Worm (Caenorhabditis elegans) whole organism, dauer: ENCODE measurements around the gene nspb-4.

ENCODE experiments used
- unc-62 ChIP-seq: sonication (generic microtip); optimal IDR thresholded peaks from 2 replicates; lab custom pipeline; 2017; ENCODE audit warnings: missing biosample characterization, missing genetic modification reagents, missing genetic modification characterization

nspb-4 gene

DNA sequence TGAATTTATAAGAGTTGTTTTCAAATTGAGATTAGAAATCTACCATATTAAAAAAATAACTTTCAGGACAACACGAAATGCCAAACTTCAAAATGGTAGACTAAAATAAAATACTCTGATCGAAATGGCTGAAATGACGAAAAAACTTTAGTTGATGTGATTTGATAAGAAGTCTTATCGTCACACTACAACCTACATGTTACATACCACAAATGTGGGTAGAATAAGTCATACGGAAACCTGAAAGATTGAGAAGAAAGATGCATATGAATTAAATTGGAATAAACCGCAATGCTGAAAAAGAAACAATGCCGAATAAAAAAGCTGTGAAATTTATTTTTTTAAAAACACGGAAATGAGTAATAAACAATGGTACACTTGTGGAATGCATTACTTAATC, 9.0 kb downstream of the nspb-4 start:
- TF ChIP-seq unc-62 (GFP tag; lab: Kevin White, UChicago): no peak

DNA sequence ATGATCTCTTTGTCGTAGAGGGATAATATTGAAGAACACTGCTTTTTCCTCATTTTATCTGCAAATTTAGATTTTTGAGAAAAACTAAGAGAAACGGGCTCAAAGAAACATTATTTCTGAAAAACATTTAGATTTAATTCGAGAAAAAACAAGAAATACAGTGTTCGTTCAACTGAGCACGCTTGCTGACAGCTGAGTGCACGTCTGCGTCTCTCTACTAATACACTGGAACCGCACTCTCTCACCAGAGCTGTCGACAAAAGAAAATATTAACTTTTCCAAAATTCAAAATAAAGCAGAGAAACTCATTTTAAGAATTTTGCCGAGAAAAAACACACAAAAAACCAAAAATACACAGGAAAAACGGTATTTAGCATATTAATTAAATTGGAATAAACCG, 15.3 kb downstream of the nspb-4 start, which contains the start of gene drh-1:
Gene drh-1, minus strand, starts transcription at position 58 of the 400 bp plus-strand sequence.
- TF ChIP-seq unc-62 (GFP tag; lab: Kevin White, UChicago): no peak

DNA sequence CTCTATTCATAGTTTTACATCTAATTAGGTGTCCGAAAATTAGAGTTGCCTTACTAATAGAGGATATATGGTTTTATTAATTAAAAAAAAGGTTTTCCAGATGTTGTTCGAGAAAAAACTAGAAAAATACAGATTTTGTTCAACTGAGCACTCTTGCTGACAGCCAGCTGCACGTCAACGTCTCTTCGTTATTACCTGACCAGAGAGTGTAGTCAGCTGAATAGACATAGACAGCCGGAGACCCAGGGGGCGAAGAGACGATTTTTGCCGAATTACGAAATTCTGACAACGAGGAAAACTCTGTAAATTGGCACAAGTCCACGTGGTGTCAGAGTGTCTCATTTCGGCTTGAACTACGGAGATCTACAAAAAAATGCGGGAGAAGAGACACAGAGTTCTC, 20.6 kb downstream of the nspb-4 start:
- TF ChIP-seq unc-62 (GFP tag; lab: Kevin White, UChicago): no peak

DNA sequence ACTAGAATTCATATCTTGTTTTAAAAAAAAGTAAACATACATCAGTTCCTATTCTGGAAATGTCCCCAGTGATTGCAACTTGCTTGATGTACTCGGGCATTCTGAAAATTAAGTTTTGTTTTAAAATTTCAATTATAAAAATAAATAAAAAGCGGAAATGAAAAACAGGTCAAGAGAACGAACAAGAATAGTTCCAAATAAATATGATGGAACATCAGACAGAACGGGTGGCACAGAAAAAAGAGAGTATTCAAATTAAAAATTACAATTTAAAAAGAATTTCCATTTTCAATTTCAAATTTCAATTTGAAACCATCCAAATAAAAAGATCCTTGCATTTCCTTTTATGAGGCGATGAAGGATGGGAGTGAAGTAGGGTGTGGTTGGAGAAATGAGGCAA, 23.2 kb downstream of the nspb-4 start, which contains the start of gene C01B10.3:
Gene C01B10.3, minus strand, starts transcription at position 101 of the 400 bp plus-strand sequence.
- TF ChIP-seq unc-62 (GFP tag; lab: Kevin White, UChicago): no peak

DNA sequence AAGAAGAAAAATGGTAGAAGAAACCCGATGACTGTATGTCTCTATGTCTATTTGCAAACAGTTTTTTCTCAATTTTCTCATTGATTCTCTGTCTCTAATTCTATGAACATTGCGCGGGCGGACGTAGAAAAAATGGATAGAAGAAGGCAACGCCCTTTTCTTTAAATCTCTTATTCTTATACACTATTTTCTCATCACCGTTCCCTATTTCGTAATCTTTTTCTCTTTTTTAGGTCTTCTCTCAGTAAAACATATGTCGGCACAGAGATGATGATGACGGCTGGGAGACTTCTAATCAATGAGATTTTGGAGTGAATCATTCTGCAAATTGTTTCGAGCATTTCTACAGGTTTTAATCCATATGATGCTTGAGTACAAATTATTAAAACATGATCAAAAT, 24.1 kb downstream of the nspb-4 start:
- TF ChIP-seq unc-62 (GFP tag; lab: Kevin White, UChicago): no peak

DNA sequence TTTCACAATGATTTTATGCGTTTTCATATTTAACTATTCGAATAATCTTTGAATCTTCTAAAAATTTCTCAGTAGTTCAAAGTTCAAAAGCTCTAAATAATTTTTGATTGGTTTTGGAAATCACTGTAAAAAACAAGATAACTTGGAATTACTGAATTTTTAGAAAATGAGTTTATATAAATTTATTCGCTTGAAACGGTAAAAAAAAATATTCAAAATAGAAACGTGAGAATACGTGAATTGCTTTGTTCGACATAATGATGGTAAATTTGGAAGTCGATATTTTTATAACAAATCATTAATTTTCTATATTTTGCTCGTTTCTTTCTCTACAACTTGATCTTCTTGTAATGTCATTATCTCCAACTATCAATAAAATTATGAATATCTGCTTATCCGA, 25.4 kb downstream of the nspb-4 start, which contains the start of gene C01B10.44:
Gene C01B10.44, plus strand, starts transcription at position 301 of the 400 bp plus-strand sequence.
- TF ChIP-seq unc-62 (GFP tag; lab: Kevin White, UChicago): no peak

DNA sequence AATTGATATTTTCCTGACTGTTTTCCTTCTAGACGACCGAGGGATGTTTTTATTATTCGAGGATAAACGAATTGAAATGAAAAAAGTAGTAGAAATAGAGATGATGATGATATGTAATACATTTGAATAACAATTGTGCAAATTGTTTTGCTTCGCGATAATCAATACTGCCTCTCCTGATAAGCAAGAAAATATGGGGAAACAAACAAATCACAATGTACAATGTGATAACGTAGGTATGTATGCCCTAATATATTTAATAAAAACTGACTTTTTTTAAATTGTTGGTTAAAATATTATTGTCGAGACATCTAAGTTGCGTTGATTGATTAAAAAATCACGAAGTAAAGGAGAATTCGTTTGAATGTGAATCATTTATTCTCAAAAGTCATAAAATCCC, 29.8 kb downstream of the nspb-4 start, which contains the start of gene cest-5.2:
Gene cest-5.2, minus strand, starts transcription at position 128 of the 400 bp plus-strand sequence.
- no peak for TF ChIP-seq unc-62 (GFP tag; lab: Kevin White, UChicago)

DNA sequence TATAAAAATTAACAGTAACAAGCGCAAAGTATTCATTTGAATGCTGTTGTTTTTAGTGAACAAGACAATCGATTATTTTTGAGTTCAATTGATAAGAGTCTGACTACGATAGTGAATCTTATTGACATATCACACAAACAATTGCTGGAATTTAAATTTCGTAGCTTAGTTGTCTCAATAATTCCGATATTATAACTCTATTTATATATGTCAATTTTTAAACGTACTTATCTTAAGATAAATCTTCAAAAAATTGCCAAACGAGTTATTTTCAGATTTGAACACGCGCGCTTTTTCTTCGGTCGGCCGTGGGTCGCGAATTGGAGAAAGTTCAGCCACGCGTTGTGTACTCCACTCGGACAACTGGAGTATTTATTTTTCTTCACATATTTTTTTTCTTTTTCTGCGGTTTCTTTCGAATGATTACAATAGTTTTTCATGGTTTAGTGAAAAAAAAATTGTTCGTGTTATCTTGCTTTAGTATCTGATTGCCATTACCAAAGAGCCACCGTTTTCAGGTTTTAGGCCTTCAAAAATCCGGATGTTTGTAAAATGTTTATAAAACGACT, 33.8 kb downstream of the nspb-4 start, which contains the start of the genes cest-5.1 and C01B10.9:
Gene cest-5.1, minus strand, starts transcription at position 51 of the 569 bp plus-strand sequence.
Gene C01B10.9, plus strand, starts transcription at position 519 of the 569 bp plus-strand sequence.
- TF ChIP-seq unc-62 (GFP tag; lab: Kevin White, UChicago): no peak

DNA sequence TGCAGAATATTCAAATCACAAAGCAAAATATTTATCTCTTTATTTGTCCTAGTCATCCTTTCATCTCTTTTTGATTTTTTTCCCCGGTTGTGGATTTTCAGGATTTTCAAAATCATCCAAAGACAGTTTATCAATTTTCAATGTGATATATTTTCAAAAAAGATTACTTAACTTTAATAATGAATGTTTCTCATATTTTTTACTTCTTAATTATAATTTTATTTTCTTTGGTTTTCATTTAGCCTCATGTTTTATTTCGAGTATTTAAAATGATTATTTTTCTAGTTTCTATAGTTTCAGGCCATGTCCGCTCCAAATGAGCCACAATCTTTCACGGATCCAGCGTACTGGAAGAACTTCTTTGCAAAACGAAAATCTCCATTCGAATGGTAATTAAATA, 36.8 kb downstream of the nspb-4 start, which contains the start of gene metl-13:
Gene metl-13, plus strand, starts transcription at position 301 of the 400 bp plus-strand sequence.
- TF ChIP-seq unc-62 (GFP tag; lab: Kevin White, UChicago): no peak

DNA sequence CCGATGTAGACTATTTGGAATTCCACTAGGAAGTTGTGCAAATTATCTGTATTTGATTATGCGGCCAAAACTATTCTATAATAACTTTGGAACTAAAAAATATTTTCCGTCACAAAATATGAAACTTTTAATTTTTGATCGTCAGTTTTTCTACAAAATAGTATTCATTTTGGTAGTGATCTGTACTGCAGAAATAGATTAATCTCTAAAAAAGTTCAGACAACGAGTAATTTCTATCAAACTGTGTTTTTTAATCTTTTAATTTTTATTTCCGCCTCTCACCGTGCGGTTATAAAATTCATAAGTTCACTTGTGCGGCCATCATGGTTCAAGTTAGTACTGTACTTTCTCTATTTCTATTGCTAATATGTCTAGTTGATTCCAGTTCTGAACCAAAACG, 40.2 kb downstream of the nspb-4 start, which contains the start of gene C01B10.7:
Gene C01B10.7, plus strand, starts transcription at position 301 of the 400 bp plus-strand sequence.
- TF ChIP-seq unc-62 (GFP tag; lab: Kevin White, UChicago): no peak

DNA sequence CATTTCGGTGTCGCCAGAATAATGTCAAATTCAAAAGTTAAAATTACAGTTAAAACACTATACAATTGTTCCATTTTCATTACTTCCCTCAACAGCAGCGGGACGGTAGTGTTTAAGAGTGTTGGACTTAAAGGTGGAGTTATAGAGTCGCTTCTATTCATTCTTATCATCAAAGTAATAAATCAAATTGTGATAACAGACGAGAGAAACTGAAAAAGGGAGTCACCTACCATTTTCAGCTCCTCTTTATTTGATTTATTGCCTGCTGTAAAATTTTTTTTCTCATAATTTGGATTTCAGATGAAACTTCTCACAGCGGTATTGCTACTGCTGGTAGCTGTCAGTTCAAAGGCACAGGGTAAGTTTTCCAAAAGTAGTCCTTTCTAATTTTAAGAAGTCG, 41.9 kb downstream of the nspb-4 start, which contains the start of gene C01B10.6:
Gene C01B10.6, plus strand, starts transcription at position 301 of the 400 bp plus-strand sequence.
- TF ChIP-seq unc-62 (GFP tag; lab: Kevin White, UChicago): no peak

DNA sequence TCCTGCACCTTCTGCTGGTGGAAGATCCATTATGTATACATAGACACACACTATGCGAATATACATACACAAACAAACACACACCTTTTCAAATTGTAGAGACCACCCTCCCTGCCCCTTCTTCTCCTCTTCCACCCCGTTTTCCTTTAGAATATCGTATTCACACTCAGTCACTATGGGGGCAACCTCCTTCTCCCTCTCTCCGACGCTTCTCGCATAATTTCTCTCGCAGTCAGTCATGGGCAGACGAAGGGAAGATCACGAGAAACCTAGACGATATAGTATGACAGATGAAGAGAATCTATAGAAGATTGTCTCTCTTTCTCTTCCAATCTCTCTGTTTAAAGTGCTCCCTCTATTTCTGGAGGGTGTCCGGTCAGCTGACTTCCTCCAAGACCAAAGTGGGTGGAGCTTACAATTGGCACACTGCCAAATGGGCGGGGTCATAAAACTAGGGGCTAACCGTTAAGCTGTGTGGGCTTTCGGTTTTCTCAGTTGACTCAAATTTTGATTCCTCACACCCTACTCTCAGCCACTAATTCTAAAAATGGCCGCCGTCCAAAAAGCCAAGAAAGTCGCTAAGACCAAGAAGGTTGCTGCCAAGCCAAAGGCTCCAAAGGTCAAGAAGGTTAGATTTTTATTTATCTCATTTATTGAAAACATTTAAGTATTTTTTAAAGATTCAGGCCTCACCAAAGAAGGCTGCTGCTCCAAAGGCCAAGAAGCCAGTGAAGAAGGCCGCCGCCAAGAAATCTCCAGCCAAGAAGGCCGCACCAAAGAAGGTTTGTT, 48.0 kb downstream of the nspb-4 start, which contains the start of gene hil-7:
Gene hil-7, plus strand, starts transcription at position 446 of the 789 bp plus-strand sequence.
- no peak for TF ChIP-seq unc-62 (GFP tag; lab: Kevin White, UChicago)

DNA sequence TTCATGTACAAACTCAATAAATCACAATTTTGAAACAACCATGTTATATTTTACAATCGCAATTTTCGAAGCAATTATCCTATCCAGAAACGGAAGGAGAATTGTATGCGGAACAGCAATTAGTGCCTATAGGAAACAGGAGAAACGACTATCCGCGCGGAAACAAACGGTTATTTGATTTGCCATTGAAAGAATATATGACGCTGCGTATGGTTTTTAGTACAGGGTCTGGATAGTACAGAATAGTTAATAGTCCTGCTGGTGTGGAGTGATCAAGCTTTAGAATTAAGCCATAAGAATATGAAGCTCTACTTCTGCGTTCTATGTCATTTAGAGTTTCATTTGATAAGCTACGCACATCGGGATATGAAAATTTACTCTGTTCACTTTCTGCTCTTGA, 48.9 kb downstream of the nspb-4 start:
- TF ChIP-seq unc-62 (GFP tag; lab: Kevin White, UChicago): no peak
